Worm (Caenorhabditis elegans) whole organism, midembryonic: Measurements from ENCODE around the gene math-39.

Source experiments
- T22C8.4 ChIP-seq: fragments of 200-800 bp; sonication (Bioruptor generic); IDR thresholded peaks from 2 replicates; pipeline ENCODE4 v1.3.6; 2022; ENCODE audit warnings: missing genetic modification characterization, missing compliant biosample characterization
- cog-1 ChIP-seq: sonication (generic microtip); optimal IDR thresholded peaks from 2 replicates; lab custom pipeline; 2016; ENCODE audit warnings: missing genetic modification characterization, missing compliant biosample characterization
- flt-1 ChIP-seq: fragments of 200-800 bp; sonication (Bioruptor generic); IDR thresholded peaks from 2 replicates; pipeline ENCODE4 v1.3.6; 2022; ENCODE audit warnings: missing genetic modification characterization, missing compliant biosample characterization
- klf-2 ChIP-seq: fragments of 200-800 bp; sonication (Bioruptor generic); conservative IDR thresholded peaks from 2 replicates; pipeline ENCODE4 v1.3.6; 2022; ENCODE audit warnings: missing genetic modification reagents, missing genetic modification characterization, missing compliant biosample characterization
- med-1 ChIP-seq: sonication (generic microtip); optimal IDR thresholded peaks from 2 replicates; lab custom pipeline; 2017; ENCODE audit warnings: missing genetic modification characterization, mild to moderate bottlenecking, missing compliant biosample characterization, antibody characterized with exemption, missing genetic modification reagents; ENCODE audit not compliant: insufficient read depth
- ref-1 ChIP-seq: fragments of 200-800 bp; sonication (Bioruptor generic); conservative IDR thresholded peaks from 2 replicates; pipeline ENCODE4 v1.3.6; 2022; ENCODE audit warnings: missing genetic modification reagents, missing genetic modification characterization, missing compliant biosample characterization
- tab-1 ChIP-seq: fragments of 200-800 bp; sonication (Bioruptor generic); IDR thresholded peaks from 2 replicates; pipeline ENCODE4 v1.3.6; 2022; ENCODE audit warnings: missing genetic modification characterization, missing compliant biosample characterization
- ztf-23 ChIP-seq: fragments of 200-800 bp; sonication (Bioruptor generic); IDR thresholded peaks from 2 replicates; pipeline ENCODE4 v1.3.6; 2022; ENCODE audit warnings: missing genetic modification reagents, missing genetic modification characterization, missing compliant biosample characterization
- ztf-29 ChIP-seq: fragments of 200-800 bp; sonication (Bioruptor generic); IDR thresholded peaks from 2 replicates; pipeline ENCODE4 v1.3.6; 2022; ENCODE audit warnings: missing genetic modification reagents, missing genetic modification characterization, missing compliant biosample characterization

Gene math-39

DNA sequence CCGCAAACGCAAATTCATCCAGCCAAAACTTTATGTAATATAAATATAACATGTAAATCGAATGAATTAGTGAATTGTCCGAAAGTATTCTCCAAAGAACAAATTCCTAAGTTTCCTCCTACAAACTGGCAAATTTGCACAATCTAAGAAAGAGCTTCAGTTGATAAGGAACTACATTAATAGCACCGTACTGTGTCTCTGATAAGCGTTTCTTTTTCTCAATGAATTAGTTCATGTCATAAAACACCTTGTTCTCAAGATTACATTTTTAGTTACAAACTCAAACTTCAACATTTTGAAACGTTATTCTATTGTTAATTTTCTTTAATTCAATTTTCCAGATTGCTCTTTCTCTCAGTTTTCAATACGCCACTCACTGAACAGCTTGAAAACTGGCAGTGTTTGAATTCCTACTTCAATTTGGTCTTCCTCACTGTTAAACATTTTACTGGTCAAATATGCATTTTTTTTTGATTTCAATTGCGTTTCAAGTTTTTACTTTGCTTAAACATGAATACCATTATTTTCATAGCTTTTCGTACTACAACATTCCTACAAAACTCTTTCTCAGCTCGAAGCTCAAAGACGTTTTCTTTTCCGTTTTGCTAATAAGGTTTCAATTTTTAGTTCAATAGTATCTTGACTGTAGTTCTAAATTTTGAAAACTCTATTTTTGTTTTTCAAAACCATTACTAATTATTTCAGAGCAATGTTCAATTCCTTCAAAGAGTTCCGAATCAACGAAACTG is 33.7 kb downstream of the math-39 start, which contains the start of gene math-15:
TSS of gene math-15 (plus strand) at position 699 of the 749 bp plus-strand sequence.
- no peak for TF ChIP-seq ref-1 (GFP tag; lab: Robert Waterston, UW)

DNA sequence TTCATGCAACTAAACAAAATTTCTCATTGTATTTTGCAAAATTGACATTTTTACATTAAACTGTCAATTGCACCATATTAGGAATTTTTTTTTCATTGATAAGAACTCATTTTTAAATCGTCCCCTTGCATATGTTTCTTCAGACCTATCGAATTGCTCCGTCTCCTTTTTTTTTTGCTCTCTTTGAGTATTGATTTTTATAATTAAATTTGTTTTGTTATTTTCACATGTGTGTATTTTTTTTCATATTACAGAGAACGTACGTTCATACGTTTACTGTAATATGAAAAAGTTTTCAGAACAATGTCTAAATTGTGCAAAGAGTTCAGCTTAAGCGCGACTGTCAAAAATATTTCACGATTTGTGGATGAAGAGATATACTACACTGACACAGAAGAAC is 37.0 kb downstream of the math-39 start, which contains the start of gene math-14:
TSS of gene math-14 (plus strand) at position 301 of the 400 bp plus-strand sequence.
- no peak for TF ChIP-seq tab-1 (GFP tag; lab: Robert Waterston, UW)
- no peak for TF ChIP-seq ztf-23
- TF ChIP-seq klf-2 (GFP tag; lab: Robert Waterston, UW): no peak
- no peak for TF ChIP-seq cog-1
- no peak for TF ChIP-seq med-1
- TF ChIP-seq flt-1 (GFP tag; lab: Robert Waterston, UW): no peak
- no peak for TF ChIP-seq ztf-29 (GFP tag; lab: Robert Waterston, UW)
- TF ChIP-seq T22C8.4 (GFP tag; lab: Robert Waterston, UW): no peak
- no peak for TF ChIP-seq ref-1 (GFP tag; lab: Robert Waterston, UW)

DNA sequence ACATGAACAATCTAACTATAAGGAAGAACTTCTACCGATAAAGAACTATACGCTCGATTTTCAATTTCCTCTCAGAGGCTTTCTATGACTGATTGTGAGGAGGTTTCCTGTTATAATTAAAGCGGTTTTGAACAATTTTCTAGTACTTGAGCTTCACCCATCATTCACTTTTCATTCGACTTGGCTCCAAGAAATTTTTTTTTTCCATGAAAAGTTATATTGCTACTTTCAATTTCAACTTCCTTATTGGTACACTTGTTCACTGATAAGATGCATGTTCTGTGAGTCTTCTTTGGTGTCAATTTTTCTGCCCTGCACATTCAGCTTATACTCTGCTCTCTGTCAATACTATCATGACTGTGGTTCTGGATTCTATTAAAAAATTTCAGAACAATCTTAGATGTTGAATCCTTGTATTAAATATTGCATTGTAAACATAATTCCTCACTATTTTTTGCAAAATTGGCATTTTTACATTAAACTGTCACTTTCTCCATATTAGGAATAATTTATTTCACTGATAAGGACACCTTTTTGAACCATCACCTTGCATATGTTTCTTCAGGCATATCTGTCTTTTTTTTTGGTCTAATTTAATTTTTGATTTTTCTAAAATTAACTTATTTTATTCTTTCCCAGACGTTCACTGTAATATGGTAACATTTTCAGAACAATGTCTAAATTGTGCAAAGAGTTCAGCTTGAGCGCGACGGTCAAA is 38.9 kb downstream of the math-39 start, which contains the start of gene math-10:
TSS of gene math-10 (plus strand) at position 668 of the 718 bp plus-strand sequence.
- TF ChIP-seq tab-1 (GFP tag; lab: Robert Waterston, UW): no peak

DNA sequence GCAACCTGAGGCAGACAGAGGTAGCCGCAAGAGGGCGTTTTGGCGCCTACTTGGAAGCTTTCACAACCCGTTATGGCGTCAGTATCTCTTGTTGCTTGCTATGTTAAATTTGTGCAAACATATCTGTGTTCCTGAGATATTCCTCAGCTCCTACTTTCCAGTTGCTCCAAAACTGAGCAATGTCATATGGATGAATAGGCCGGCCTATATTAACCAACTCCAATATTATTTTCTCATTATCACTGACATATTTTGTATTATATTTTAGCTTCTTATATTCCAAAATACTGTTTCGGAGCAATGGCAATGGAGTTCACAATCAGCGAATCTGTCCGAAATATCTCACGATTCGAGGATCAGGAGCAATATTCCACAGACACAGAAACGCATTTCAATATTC is 43.5 kb downstream of the math-39 start, which contains the start of gene math-13:
TSS of gene math-13 (plus strand) at position 301 of the 400 bp plus-strand sequence.
- TF ChIP-seq ztf-29 (GFP tag; lab: Robert Waterston, UW): no peak
- no peak for TF ChIP-seq ref-1 (GFP tag; lab: Robert Waterston, UW)
- no peak for TF ChIP-seq T22C8.4 (GFP tag; lab: Robert Waterston, UW)
- no peak for TF ChIP-seq tab-1 (GFP tag; lab: Robert Waterston, UW)
- TF ChIP-seq cog-1: no peak
- TF ChIP-seq klf-2 (GFP tag; lab: Robert Waterston, UW): no peak
- no peak for TF ChIP-seq med-1
- no peak for TF ChIP-seq ztf-23
- TF ChIP-seq flt-1 (GFP tag; lab: Robert Waterston, UW): no peak

DNA sequence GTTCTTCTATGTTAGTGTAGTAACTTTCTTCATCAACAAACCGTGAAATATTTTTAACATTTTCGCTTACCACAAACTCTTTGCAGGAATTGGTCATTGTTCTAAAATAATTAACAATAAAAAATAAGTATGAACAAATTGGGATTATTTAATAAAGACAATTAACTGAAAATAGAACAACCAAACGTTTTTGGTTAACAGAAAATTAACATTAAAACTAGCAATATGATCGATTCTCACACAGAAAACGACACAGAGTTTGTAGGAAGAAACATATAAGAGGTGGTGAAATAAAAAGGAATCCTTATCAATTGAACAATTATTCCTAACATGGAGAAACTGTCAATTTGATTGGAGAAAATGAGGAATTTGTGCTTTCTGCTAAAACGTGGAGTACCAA is 46.5 kb downstream of the math-39 start, which contains the start of gene math-16:
TSS of gene math-16 (minus strand) at position 101 of the 400 bp plus-strand sequence.
- no peak for TF ChIP-seq med-1
- no peak for TF ChIP-seq tab-1 (GFP tag; lab: Robert Waterston, UW)
- no peak for TF ChIP-seq ztf-23
- no peak for TF ChIP-seq ref-1 (GFP tag; lab: Robert Waterston, UW)
- TF ChIP-seq T22C8.4 (GFP tag; lab: Robert Waterston, UW): no peak
- no peak for TF ChIP-seq cog-1
- no peak for TF ChIP-seq ztf-29 (GFP tag; lab: Robert Waterston, UW)
- no peak for TF ChIP-seq flt-1 (GFP tag; lab: Robert Waterston, UW)
- no peak for TF ChIP-seq klf-2 (GFP tag; lab: Robert Waterston, UW)

DNA sequence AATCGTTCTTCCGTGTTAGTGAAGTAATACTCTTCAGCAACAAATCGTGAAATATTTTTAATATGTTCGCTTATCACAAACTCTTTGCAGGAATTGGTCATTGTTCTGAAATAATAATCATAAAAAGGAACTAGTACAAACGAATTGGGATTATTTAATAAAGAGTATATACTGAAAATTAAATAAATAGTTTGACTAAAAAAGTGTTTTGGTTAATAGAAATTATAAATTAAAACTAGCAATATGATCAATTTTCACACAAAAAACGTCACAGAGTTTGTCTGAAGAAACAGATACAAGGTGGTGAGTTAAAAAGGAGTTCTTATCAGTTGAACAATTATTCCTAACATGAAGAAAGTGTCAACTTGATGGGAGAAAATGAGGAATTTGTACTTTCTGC is 50.6 kb downstream of the math-39 start, which contains the start of gene math-5:
TSS of gene math-5 (minus strand) at position 101 of the 400 bp plus-strand sequence.
- TF ChIP-seq ztf-29 (GFP tag; lab: Robert Waterston, UW) (no peak), med-1 (no peak), ref-1 (GFP tag; lab: Robert Waterston, UW) (no peak), tab-1 (GFP tag; lab: Robert Waterston, UW) (no peak), klf-2 (GFP tag; lab: Robert Waterston, UW) (no peak), flt-1 (GFP tag; lab: Robert Waterston, UW) (no peak), T22C8.4 (GFP tag; lab: Robert Waterston, UW) (no peak)
